Worm (Caenorhabditis elegans): ENCODE measurements around the gene F01G10.6.

F01G10.6 gene

ce11 chrIV:10245666-10246210 is 18.3 kb upstream of the F01G10.6 start, which contains the start of gene F01G10.10 (continued):
- TF ChIP-seq lag-1 (GFP tag; IDR thresholded peaks at IDR 0.05) = no peak
- no peak for TF ChIP-seq nhr-27 (tag; optimal IDR thresholded peaks at IDR 0.05)
- no peak for TF ChIP-seq C06A6.2 (GFP tag; conservative IDR thresholded peaks at IDR 0.05)
- TF ChIP-seq athp-1 (tag; optimal IDR thresholded peaks at IDR 0.05) = no peak
- TF ChIP-seq lin-35 (GFP tag; optimal IDR thresholded peaks at IDR 0.05) = no peak
- no peak for TF ChIP-seq snpc-3.4 (tag; optimal IDR thresholded peaks at IDR 0.05)
- no peak for TF ChIP-seq ZK185.1 (tag; optimal IDR thresholded peaks at IDR 0.05; ENCODE audit: poor library complexity, severe bottlenecking)
- no peak for TF ChIP-seq Y53F4B.3 (GFP tag; IDR thresholded peaks at IDR 0.05)
- no peak for TF ChIP-seq ztf-18 (tag; optimal IDR thresholded peaks at IDR 0.05)
- TF ChIP-seq ceh-100 (GFP tag; IDR thresholded peaks at IDR 0.05) = no peak
- TF ChIP-seq aptf-2 (GFP tag; conservative IDR thresholded peaks at IDR 0.05) = no peak
- no peak for TF ChIP-seq bed-2 (GFP tag; IDR thresholded peaks at IDR 0.05)
- no peak for TF ChIP-seq K11D2.4 (GFP tag; IDR thresholded peaks at IDR 0.05)
- TF ChIP-seq lin-40 (tag; optimal IDR thresholded peaks at IDR 0.05) = peak; percentile 20
- no peak for TF ChIP-seq zfh-2 (GFP tag; conservative IDR thresholded peaks at IDR 0.05)
- TF ChIP-seq attf-5 (GFP tag; optimal IDR thresholded peaks at IDR 0.05) = peak; percentile 3
- no peak for TF ChIP-seq B0261.1 (tag; optimal IDR thresholded peaks at IDR 0.05)
- TF ChIP-seq lsy-27 (tag; optimal IDR thresholded peaks at IDR 0.05; ENCODE audit: borderline replicate concordance, insufficient read depth) = no peak
- TF ChIP-seq him-1 (tag; optimal IDR thresholded peaks at IDR 0.05) = no peak
- peak; percentile 37; the same call in 1 of the 2 replicates for TF ChIP-seq C17E4.6 (GFP tag; IDR thresholded peaks at IDR 0.05)
- TF ChIP-seq aptf-3 (GFP tag; IDR thresholded peaks at IDR 0.05) = no peak
- no peak for TF ChIP-seq hmg-20 (GFP tag; IDR thresholded peaks at IDR 0.05)
- TF ChIP-seq tbp1 (GFP tag; optimal IDR thresholded peaks at IDR 0.05) = peak; percentile 1
- no peak for TF ChIP-seq nfya-2 (GFP tag; IDR thresholded peaks at IDR 0.05)
- no peak for TF ChIP-seq attf-3 (GFP tag; conservative IDR thresholded peaks at IDR 0.05)
- TF ChIP-seq F37B4.10 (GFP tag; IDR thresholded peaks at IDR 0.05) = 0 out of 2 replicates have a peak, but pooled peaks have one; percentile 43
- TF ChIP-seq ceh-27 (GFP tag; optimal IDR thresholded peaks at IDR 0.05) = no peak
- TF ChIP-seq tlf-1 (GFP tag; optimal IDR thresholded peaks at IDR 0.05) = peak; percentile 21
- TF ChIP-seq lin-26 (GFP tag; IDR thresholded peaks at IDR 0.05) = peak; percentile 56; the same call in 1 of the 2 replicates
- TF ChIP-seq ztf-26 (tag; optimal IDR thresholded peaks at IDR 0.05) = peak; percentile 7
- TF ChIP-seq dpl-1 (GFP tag; optimal IDR thresholded peaks at IDR 0.05) = no peak
- no peak for TF ChIP-seq rpc-1 (optimal IDR thresholded peaks at IDR 0.05)
- no peak for TF ChIP-seq rpc-1 (tag; optimal IDR thresholded peaks at IDR 0.05)
- no peak for TF ChIP-seq sptf-2 (GFP tag; optimal IDR thresholded peaks at IDR 0.05)
- TF ChIP-seq pha-4 (tag; optimal IDR thresholded peaks at IDR 0.05) = no peak
- no peak for TF ChIP-seq hlh-26 (GFP tag; conservative IDR thresholded peaks at IDR 0.05)
- TF ChIP-seq akir-1 (GFP tag; optimal IDR thresholded peaks at IDR 0.05) = no peak
- TF ChIP-seq xnd-1 (tag; optimal IDR thresholded peaks at IDR 0.05) = no peak
- no peak for TF ChIP-seq snpc-1.1 (tag; optimal IDR thresholded peaks at IDR 0.05; ENCODE audit: insufficient read depth)
- TF ChIP-seq ztf-28 (GFP tag; IDR thresholded peaks at IDR 0.05) = no peak
- TF ChIP-seq F39B2.1 (GFP tag; IDR thresholded peaks at IDR 0.05) = no peak
- TF ChIP-seq attf-6 (GFP tag; IDR thresholded peaks at IDR 0.05) = peak; percentile 48; the same call in 1 of the 2 replicates
- TF ChIP-seq F49E8.2 (tag; optimal IDR thresholded peaks at IDR 0.05; ENCODE audit: insufficient read depth) = peak; percentile 5
- no peak for TF ChIP-seq dpff-1 (tag; optimal IDR thresholded peaks at IDR 0.05)
- peak; percentile 47 for TF ChIP-seq hmg-1.2 (GFP tag; IDR thresholded peaks at IDR 0.05)
- TF ChIP-seq ceh-79 (tag; optimal IDR thresholded peaks at IDR 0.05) = no peak
- TF ChIP-seq nhr-120 (GFP tag; IDR thresholded peaks at IDR 0.05) = no peak
- TF ChIP-seq ztf-22 (GFP tag; optimal IDR thresholded peaks at IDR 0.05) = peak; percentile 17

Measured in whole organism, young adult.